In the genomic region with DNA sequence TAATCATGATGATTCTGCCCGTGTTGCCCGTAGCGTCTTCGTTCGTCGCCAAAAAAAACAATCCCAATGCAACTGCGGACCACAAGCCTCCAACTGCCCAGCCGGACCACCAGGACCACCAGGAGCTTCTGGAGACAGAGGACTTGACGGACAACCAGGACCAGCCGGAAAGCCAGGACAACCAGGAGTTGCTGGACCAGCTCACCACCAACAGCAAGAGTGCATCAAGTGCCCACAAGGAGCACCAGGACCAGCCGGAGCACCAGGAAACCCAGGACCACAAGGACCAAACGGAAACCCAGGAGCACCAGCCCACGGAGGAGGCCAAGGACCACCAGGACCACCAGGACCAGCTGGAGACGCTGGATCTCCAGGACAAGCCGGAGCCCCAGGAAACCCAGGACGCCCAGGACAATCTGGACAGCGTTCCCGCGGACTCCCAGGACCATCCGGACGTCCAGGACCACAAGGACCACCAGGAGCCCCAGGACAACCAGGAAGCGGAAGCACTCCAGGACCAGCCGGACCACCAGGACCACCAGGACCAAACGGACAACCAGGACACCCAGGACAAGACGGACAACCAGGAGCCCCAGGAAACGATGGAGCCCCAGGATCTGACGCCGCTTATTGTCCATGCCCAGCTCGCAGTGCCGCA, we compare ENCODE assay signal across 3 worm cellular contexts.
TF ChIP-seq lines count a peak whose summit lies in the region.

No protein-coding gene starts in this region.

TF ChIP-seq in whole organism, L4 larva, 104 proteins besides CTCF, POLR2A, EP300 and RAD21:
- TF ChIP-seq skn-1 (tag; optimal IDR thresholded peaks at IDR 0.05; lab: Kevin White, UChicago) (no peak), nhr-28 (tag; optimal IDR thresholded peaks at IDR 0.05; lab: Kevin White, UChicago) (no peak), daf-8 (GFP tag; IDR thresholded peaks at IDR 0.05; lab: Robert Waterston, UW) (0 out of 2 replicates have a peak, but pooled peaks have one; percentile 30), egl-43 (GFP tag; IDR thresholded peaks at IDR 0.05; lab: Robert Waterston, UW) (peak; percentile 14; the same call in 1 of the 2 replicates), madf-9 (GFP tag; conservative IDR thresholded peaks at IDR 0.05; lab: Robert Waterston, UW) (peak; percentile 5; the same call in 1 of the 2 replicates), madf-5 (GFP tag; IDR thresholded peaks at IDR 0.05; lab: Robert Waterston, UW) (0 out of 4 replicates have a peak, but pooled peaks of 1 of the 2 experiments have one; percentile 73), tra-1 (GFP tag; IDR thresholded peaks at IDR 0.05; lab: Robert Waterston, UW) (0 out of 2 replicates have a peak, but pooled peaks have one; percentile 5), daf-16 (GFP tag; optimal IDR thresholded peaks at IDR 0.05; lab: Kevin White, UChicago) (no peak), daf-16 (tag; optimal IDR thresholded peaks at IDR 0.05; lab: Kevin White, UChicago) (no peak), spr-3 (GFP tag; optimal IDR thresholded peaks at IDR 0.05; lab: Kevin White, UChicago) (peak; percentile 31), set-16 (GFP tag; IDR thresholded peaks at IDR 0.05; lab: Robert Waterston, UW) (peak; percentile 99), hif-1 (tag; optimal IDR thresholded peaks at IDR 0.05; lab: Kevin White, UChicago) (no peak)

TF ChIP-seq in whole organism, late embryonic, 69 proteins besides CTCF, POLR2A, EP300 and RAD21:
- TF ChIP-seq mec-3 (tag; optimal IDR thresholded peaks at IDR 0.05; lab: Kevin White, UChicago; ENCODE audit: borderline replicate concordance) = no peak
- no peak for TF ChIP-seq ceh-30 (tag; optimal IDR thresholded peaks at IDR 0.05; lab: Kevin White, UChicago)
- peak; percentile 85 for TF ChIP-seq elt-4 (tag; optimal IDR thresholded peaks at IDR 0.05; lab: Kevin White, UChicago)
- no peak for TF ChIP-seq dve-1 (tag; optimal IDR thresholded peaks at IDR 0.05; lab: Kevin White, UChicago)
- TF ChIP-seq C08G9.2 (tag; optimal IDR thresholded peaks at IDR 0.05; lab: Kevin White, UChicago) = no peak
- TF ChIP-seq syd-9 (tag; optimal IDR thresholded peaks at IDR 0.05; lab: Kevin White, UChicago) = peak; percentile 5

TF ChIP-seq in whole organism, young adult, 124 proteins besides CTCF, POLR2A, EP300 and RAD21:
- TF ChIP-seq nhr-179 (tag; optimal IDR thresholded peaks at IDR 0.05; lab: Kevin White, UChicago) (no peak), egrh-3 (GFP tag; IDR thresholded peaks at IDR 0.05; lab: Robert Waterston, UW) (peak; percentile 91), F22D6.2 (tag; optimal IDR thresholded peaks at IDR 0.05; lab: Kevin White, UChicago) (no peak), Y67H2A.10 (GFP tag; conservative IDR thresholded peaks at IDR 0.05; lab: Robert Waterston, UW) (no peak), lin-40 (tag; optimal IDR thresholded peaks at IDR 0.05; lab: Kevin White, UChicago) (peak; percentile 62), xnd-1 (tag; optimal IDR thresholded peaks at IDR 0.05; lab: Kevin White, UChicago) (no peak), lin-26 (GFP tag; IDR thresholded peaks at IDR 0.05; lab: Robert Waterston, UW) (peak; percentile 85), lag-1 (GFP tag; IDR thresholded peaks at IDR 0.05; lab: Robert Waterston, UW) (no peak), dox-1 (GFP tag; IDR thresholded peaks at IDR 0.05; lab: Robert Waterston, UW) (0 out of 2 replicates have a peak, but pooled peaks have one; percentile 17), let-526 (GFP tag; IDR thresholded peaks at IDR 0.05; lab: Robert Waterston, UW) (no peak), pbrm-1 (GFP tag; IDR thresholded peaks at IDR 0.05; lab: Robert Waterston, UW) (no peak), zfh-2 (GFP tag; conservative IDR thresholded peaks at IDR 0.05; lab: Robert Waterston, UW) (peak; percentile 88), F39B2.1 (GFP tag; IDR thresholded peaks at IDR 0.05; lab: Robert Waterston, UW) (no peak), unc-130 (GFP tag; optimal IDR thresholded peaks at IDR 0.05; lab: Kevin White, UChicago) (no peak), B0336.3 (GFP tag; IDR thresholded peaks at IDR 0.05; lab: Robert Waterston, UW) (peak; percentile 8; the same call in 1 of the 2 replicates), let-607 (tag; optimal IDR thresholded peaks at IDR 0.05; lab: Kevin White, UChicago) (no peak), ztf-26 (tag; optimal IDR thresholded peaks at IDR 0.05; lab: Kevin White, UChicago) (peak; percentile 90), ztf-18 (tag; optimal IDR thresholded peaks at IDR 0.05; lab: Kevin White, UChicago) (peak; percentile 4)
